Fruit fly (Drosophila melanogaster) whole organism, embryonic: ENCODE measurements around the gene caup.

Source experiments
- ATbp ChIP-seq: fragments of 200-800 bp; sonication (Bioruptor generic); optimal IDR thresholded peaks from 2 replicates; lab custom pipeline; 2017; ENCODE audit warnings: missing biosample characterization, mild to moderate bottlenecking, missing genetic modification characterization, missing genetic modification reagents
- CG12236 ChIP-seq: fragments of 200-800 bp; sonication (Bioruptor generic); optimal IDR thresholded peaks from 2 replicates; lab custom pipeline; 2016; ENCODE audit warnings: missing biosample characterization, missing genetic modification characterization
- CG1529 ChIP-seq: fragments of 200-800 bp; sonication (Bioruptor generic); optimal IDR thresholded peaks from 3 replicates; lab custom pipeline; 2018; ENCODE audit warnings: missing biosample characterization, missing genetic modification characterization
- CG17568 ChIP-seq: fragments of 200-800 bp; sonication (Bioruptor generic); optimal IDR thresholded peaks from 2 replicates; lab custom pipeline; 2018; ENCODE audit warnings: missing biosample characterization, mild to moderate bottlenecking, missing genetic modification characterization, moderate library complexity
- CG17829 ChIP-seq: fragments of 200-800 bp; optimal IDR thresholded peaks from 2 replicates; lab custom pipeline; 2019; ENCODE audit warnings: missing biosample characterization, mild to moderate bottlenecking, missing genetic modification characterization, moderate library complexity
- CG18262 ChIP-seq: fragments of 200-800 bp; optimal IDR thresholded peaks from 3 replicates; lab custom pipeline; 2019; ENCODE audit warnings: missing biosample characterization, mild to moderate bottlenecking, missing genetic modification characterization, moderate library complexity
- CG2202 ChIP-seq: fragments of 200-800 bp; sonication (Bioruptor generic); optimal IDR thresholded peaks from 2 replicates; lab custom pipeline; 2018; ENCODE audit warnings: missing biosample characterization, mild to moderate bottlenecking, missing genetic modification characterization
- CG2875 ChIP-seq: fragments of 200-800 bp; sonication (Bioruptor generic); optimal IDR thresholded peaks from 2 replicates; lab custom pipeline; 2017; ENCODE audit warnings: missing biosample characterization, mild to moderate bottlenecking, missing genetic modification characterization, missing genetic modification reagents
- CG3065 ChIP-seq: fragments of 200-800 bp; sonication (Bioruptor generic); optimal IDR thresholded peaks from 2 replicates; lab custom pipeline; 2016; ENCODE audit warnings: missing biosample characterization, missing genetic modification characterization
- CG4360 ChIP-seq: fragments of 200-800 bp; sonication (Bioruptor generic); IDR thresholded peaks from 2 replicates; pipeline ENCODE4 v1.3.6; 2022; ENCODE audit warnings: missing biosample characterization, missing genetic modification characterization
- CG4707 ChIP-seq: fragments of 200-800 bp; sonication (Bioruptor generic); optimal IDR thresholded peaks from 2 replicates; lab custom pipeline; 2018; ENCODE audit warnings: missing biosample characterization, mild to moderate bottlenecking, missing genetic modification characterization, moderate library complexity
- CG5245 ChIP-seq: fragments of 200-800 bp; sonication (Bioruptor generic); optimal IDR thresholded peaks from 3 replicates; lab custom pipeline; 2016; ENCODE audit warnings: missing biosample characterization, missing genetic modification characterization
- CG5953 ChIP-seq: fragments of 200-800 bp; sonication (Bioruptor generic); IDR thresholded peaks from 2 replicates; pipeline ENCODE4 v1.3.6; 2022; ENCODE audit warnings: missing biosample characterization, missing genetic modification characterization
- CG6689 ChIP-seq: fragments of 200-800 bp; sonication (Bioruptor generic); IDR thresholded peaks from 2 replicates; pipeline ENCODE4 v1.3.6; 2022; ENCODE audit warnings: missing biosample characterization, missing genetic modification characterization
- CG6813 ChIP-seq: fragments of 200-800 bp; sonication (Bioruptor generic); optimal IDR thresholded peaks from 2 replicates; lab custom pipeline; 2017; ENCODE audit warnings: missing biosample characterization, missing genetic modification characterization, mild to moderate bottlenecking, moderate library complexity, missing genetic modification reagents
- CG7963 ChIP-seq: fragments of 200-800 bp; sonication (Bioruptor generic); IDR thresholded peaks from 3 replicates; pipeline ENCODE4 v1.3.6; 2022; ENCODE audit warnings: missing biosample characterization, missing genetic modification characterization; ENCODE audit not compliant: partially characterized antibody
- CG8290 ChIP-seq, 3 experiments: fragments of 200-800 bp; sonication (Bioruptor generic); optimal IDR thresholded peaks; 2 replicates each; lab custom pipeline; 2016 to 2019; ENCODE audit warnings: missing biosample characterization in 3 of 3, missing genetic modification characterization in 3 of 3, mild to moderate bottlenecking in 2 of 3, moderate library complexity in 1 of 3
- CG9727 ChIP-seq: fragments of 200-800 bp; sonication (Bioruptor generic); optimal IDR thresholded peaks from 3 replicates; lab custom pipeline; 2017; ENCODE audit warnings: missing biosample characterization, mild to moderate bottlenecking, missing genetic modification characterization
- CrebB ChIP-seq: fragments of 200-800 bp; sonication (Bioruptor generic); optimal IDR thresholded peaks from 3 replicates; lab custom pipeline; 2018; ENCODE audit warnings: missing biosample characterization, mild to moderate bottlenecking, missing genetic modification characterization
- D ChIP-seq, 2 experiments: fragments of 200-800 bp in 1 of 2; fragments of >200 bp in 1 of 2; sonication (Bioruptor generic) in 1 of 2; optimal IDR thresholded peaks; 2 replicates in 1 of 2; 3 replicates in 1 of 2; lab custom pipeline; 2017; ENCODE audit warnings: mild to moderate bottlenecking in 1 of 2, missing biosample characterization in 1 of 2, missing genetic modification characterization in 1 of 2, missing genetic modification reagents in 1 of 2
- Fer2 ChIP-seq: fragments of 200-800 bp; sonication (Bioruptor generic); optimal IDR thresholded peaks from 2 replicates; lab custom pipeline; 2018; ENCODE audit warnings: missing biosample characterization, mild to moderate bottlenecking, missing genetic modification characterization, moderate library complexity
- GATAe ChIP-seq: fragments of 200-800 bp; sonication (Bioruptor generic); conservative IDR thresholded peaks from 2 replicates; pipeline ENCODE4 v1.3.6; 2022; ENCODE audit warnings: missing biosample characterization, missing genetic modification characterization
- Gsc ChIP-seq: fragments of 200-800 bp; sonication (Bioruptor generic); IDR thresholded peaks from 2 replicates; pipeline ENCODE4 v1.3.6; 2022; ENCODE audit warnings: missing biosample characterization, missing genetic modification characterization
- Jarid2 ChIP-seq: fragments of 200-800 bp; sonication (Bioruptor generic); optimal IDR thresholded peaks from 3 replicates; lab custom pipeline; 2017; ENCODE audit warnings: mild to moderate bottlenecking, missing biosample characterization, missing genetic modification reagents, missing genetic modification characterization
- Lhr ChIP-seq: fragments of 200-800 bp; sonication (Bioruptor generic); optimal IDR thresholded peaks from 3 replicates; lab custom pipeline; 2017; ENCODE audit warnings: mild to moderate bottlenecking, missing biosample characterization, missing genetic modification reagents, missing genetic modification characterization
- Med ChIP-seq: fragments of 200-800 bp; sonication (Bioruptor generic); peaks from one replicate; lab custom pipeline; 2016; ENCODE audit warnings: missing biosample characterization, missing genetic modification characterization, mild to moderate bottlenecking, inconsistent platforms, moderate library complexity
- Nf-YB ChIP-seq: fragments of 200-800 bp; sonication (Bioruptor generic); optimal IDR thresholded peaks from 3 replicates; lab custom pipeline; 2019; ENCODE audit warnings: missing biosample characterization, mild to moderate bottlenecking, missing genetic modification characterization, moderate library complexity
- Sry-δ ChIP-seq: fragments of 200-800 bp; sonication (Bioruptor generic); optimal IDR thresholded peaks from 2 replicates; lab custom pipeline; 2016; ENCODE audit warnings: missing biosample characterization, missing genetic modification characterization
- ac ChIP-seq: fragments of 200-800 bp; sonication (Bioruptor generic); optimal IDR thresholded peaks from 3 replicates; lab custom pipeline; 2017; ENCODE audit warnings: missing biosample characterization, mild to moderate bottlenecking, missing genetic modification characterization
- bowl ChIP-seq: fragments of 200-800 bp; sonication (Bioruptor generic); IDR thresholded peaks from 2 replicates; pipeline ENCODE4 v1.3.6; 2022; ENCODE audit warnings: missing biosample characterization, missing genetic modification characterization
- chm ChIP-seq: fragments of 200-800 bp; sonication (Bioruptor generic); IDR thresholded peaks from 2 replicates; pipeline ENCODE4 v1.3.6; 2022; ENCODE audit warnings: missing biosample characterization, missing genetic modification characterization
- ci ChIP-seq: fragments of 200-800 bp; sonication (Bioruptor generic); IDR thresholded peaks from 3 replicates; pipeline ENCODE4 v1.3.6; 2022; ENCODE audit warnings: missing biosample characterization, missing genetic modification characterization
- dmrt11E ChIP-seq: fragments of 200-800 bp; sonication (Bioruptor generic); optimal IDR thresholded peaks from 3 replicates; lab custom pipeline; 2018; ENCODE audit warnings: missing biosample characterization, mild to moderate bottlenecking, missing genetic modification characterization, moderate library complexity
- dysf ChIP-seq: fragments of 200-800 bp; sonication (Bioruptor generic); IDR thresholded peaks from 3 replicates; pipeline ENCODE4 v1.3.6; 2022; ENCODE audit warnings: missing biosample characterization, missing genetic modification characterization
- fd64A ChIP-seq: fragments of 200-800 bp; sonication (Bioruptor generic); optimal IDR thresholded peaks from 3 replicates; lab custom pipeline; 2018; ENCODE audit warnings: missing biosample characterization, mild to moderate bottlenecking, missing genetic modification characterization
- insv ChIP-seq, 2 experiments: fragments of 200-800 bp; sonication (Bioruptor generic); optimal IDR thresholded peaks; 3 replicates each; lab custom pipeline; 2016 to 2018; ENCODE audit warnings: missing biosample characterization in 2 of 2, missing genetic modification characterization in 2 of 2
- kni ChIP-seq: fragments of 200-800 bp; sonication (Bioruptor generic); optimal IDR thresholded peaks from 3 replicates; lab custom pipeline; 2017; ENCODE audit warnings: mild to moderate bottlenecking, missing biosample characterization, missing genetic modification reagents, missing genetic modification characterization
- lov ChIP-seq, 2 experiments: fragments of 200-800 bp in 1 of 2; fragments of >200 bp in 1 of 2; sonication (Bioruptor generic) in 1 of 2; IDR thresholded peaks in 1 of 2; optimal IDR thresholded peaks in 1 of 2; 2 replicates in 1 of 2; 3 replicates in 1 of 2; pipeline versions ENCODE4 v1.3.6 to Lab custom; 2017 to 2022; ENCODE audit warnings: missing biosample characterization in 1 of 2, missing genetic modification characterization in 1 of 2
- nerfin-1 ChIP-seq: fragments of 200-800 bp; sonication (Bioruptor generic); optimal IDR thresholded peaks from 3 replicates; lab custom pipeline; 2019; ENCODE audit warnings: missing biosample characterization, mild to moderate bottlenecking, missing genetic modification characterization, moderate library complexity
- pan ChIP-seq, 4 experiments: fragments of >200 bp in 3 of 4; fragments of 200-800 bp in 1 of 4; sonication (Bioruptor generic) in 1 of 4; optimal IDR thresholded peaks in 3 of 4; IDR thresholded peaks in 1 of 4; 2 replicates each; pipeline versions ENCODE4 v1.3.6 to Lab custom; 2017 to 2022; ENCODE audit warnings: missing biosample characterization in 2 of 4, missing genetic modification characterization in 2 of 4, mixed read lengths in 1 of 4
- pfk ChIP-seq: fragments of 200-800 bp; sonication (Bioruptor generic); optimal IDR thresholded peaks from 2 replicates; lab custom pipeline; 2018; ENCODE audit warnings: missing biosample characterization, mild to moderate bottlenecking, missing genetic modification characterization, moderate library complexity
- sc ChIP-seq, 3 experiments: fragments of >200 bp in 2 of 3; fragments of 200-800 bp in 1 of 3; sonication (Bioruptor generic) in 1 of 3; optimal IDR thresholded peaks; 2 replicates in 2 of 3; 3 replicates in 1 of 3; lab custom pipeline; 2017; ENCODE audit warnings: mild to moderate bottlenecking in 1 of 3, missing biosample characterization in 1 of 3, missing genetic modification characterization in 1 of 3, missing genetic modification reagents in 1 of 3
- sens-2 ChIP-seq: fragments of 200-800 bp; sonication (Bioruptor generic); IDR thresholded peaks from 2 replicates; pipeline ENCODE4 v1.3.6; 2022; ENCODE audit warnings: missing biosample characterization, missing genetic modification characterization
- so ChIP-seq: fragments of 200-800 bp; sonication (Bioruptor generic); IDR thresholded peaks from 3 replicates; pipeline ENCODE4 v1.3.6; 2022; ENCODE audit warnings: missing biosample characterization, missing genetic modification characterization
- tin ChIP-seq: fragments of 200-800 bp; sonication (Bioruptor generic); optimal IDR thresholded peaks from 3 replicates; lab custom pipeline; 2016; ENCODE audit warnings: missing biosample characterization, missing genetic modification characterization
- z ChIP-seq: fragments of 200-800 bp; sonication (Bioruptor generic); IDR thresholded peaks from 3 replicates; pipeline ENCODE4 v1.3.6; 2022; ENCODE audit warnings: missing biosample characterization, missing genetic modification characterization
- zfh2 ChIP-seq: fragments of 200-800 bp; sonication (Bioruptor generic); optimal IDR thresholded peaks from 2 replicates; lab custom pipeline; 2016; ENCODE audit warnings: missing biosample characterization, missing genetic modification characterization

Gene caup

dm6 chr3L:12606292-12606691 is 3.1 kb upstream of the caup start (continued):
- TF ChIP-seq Fer2 (tag; lab: Kevin White, UChicago) (no peak), lov (optimal IDR thresholded peaks at IDR 0.05; lab: Kevin White, UChicago) (no peak), lov (GFP tag; IDR thresholded peaks at IDR 0.05; lab: Robert Waterston, UW) (0 out of 3 replicates have a peak, but pooled peaks have one; percentile 22), CG2875 (GFP tag; lab: Kevin White, UChicago) (peak; percentile 51), CG4360 (GFP tag; lab: Robert Waterston, UW) (0 out of 2 replicates have a peak, but pooled peaks have one; percentile 33), pan (optimal IDR thresholded peaks at IDR 0.05; lab: Kevin White, UChicago) (no peak), pan (GFP tag; optimal IDR thresholded peaks at IDR 0.05 in 1 of 2, IDR thresholded peaks at IDR 0.05 in 1 of 2) (peak in 1 of 2 experiments; percentile 57), kni (GFP tag; lab: Kevin White, UChicago) (peak; percentile 91), dysf (GFP tag; lab: Robert Waterston, UW) (0 out of 3 replicates have a peak, but pooled peaks have one; percentile 35), fd64A (GFP tag; lab: Kevin White, UChicago) (peak; percentile 53), CG1529 (GFP tag; lab: Kevin White, UChicago) (peak; percentile 26), CG9727 (GFP tag; lab: Kevin White, UChicago) (peak; percentile 59), tin (GFP tag; lab: Kevin White, UChicago) (peak; percentile 1), CG8290 (GFP tag; optimal IDR thresholded peaks at IDR 0.05; lab: Kevin White, UChicago) (no peak), CG8290 (tag; optimal IDR thresholded peaks at IDR 0.05; lab: Kevin White, UChicago) (peak in 1 of 2 experiments; percentile 79), CG6689 (GFP tag; lab: Robert Waterston, UW) (peak; percentile 28; the same call in 1 of the 2 replicates), chm (GFP tag; lab: Robert Waterston, UW) (peak; percentile 74; the same call in 1 of the 2 replicates), CrebB (tag; lab: Kevin White, UChicago) (peak; percentile 56), Gsc (no peak), CG5245 (GFP tag; lab: Kevin White, UChicago) (no peak), CG3065 (GFP tag; lab: Kevin White, UChicago) (no peak), CG4707 (GFP tag; lab: Kevin White, UChicago) (peak; percentile 34), CG18262 (tag; lab: Kevin White, UChicago) (peak; percentile 39), CG17568 (GFP tag; lab: Kevin White, UChicago) (peak; percentile 73), sens-2 (GFP tag; lab: Robert Waterston, UW) (0 out of 2 replicates have a peak, but pooled peaks have one; percentile 10), ATbp (GFP tag; lab: Kevin White, UChicago) (peak; percentile 10), so (no peak), bowl (GFP tag; lab: Robert Waterston, UW) (no peak), nerfin-1 (tag; lab: Kevin White, UChicago) (peak; percentile 19), CG12236 (GFP tag; lab: Kevin White, UChicago) (peak; percentile 34), ci (GFP tag; lab: Robert Waterston, UW) (peak; percentile 26; the same call in 1 of the 3 replicates), Sry-δ (no peak), dmrt11E (tag; lab: Kevin White, UChicago) (peak; percentile 73), ac (peak; percentile 85), GATAe (GFP tag; lab: Robert Waterston, UW) (peak; percentile 81), CG5953 (no peak), pfk (peak; percentile 49), CG7963 (GFP tag; lab: Robert Waterston, UW) (no peak), zfh2 (no peak), Med (GFP tag; lab: Kevin White, UChicago) (peak; percentile 5), Lhr (GFP tag; lab: Kevin White, UChicago) (peak; percentile 27), CG2202 (tag; lab: Kevin White, UChicago) (peak; percentile 85), Jarid2 (GFP tag; lab: Kevin White, UChicago) (peak; percentile 2), sc (optimal IDR thresholded peaks at IDR 0.05; lab: Kevin White, UChicago) (no peak), sc (GFP tag; optimal IDR thresholded peaks at IDR 0.05; lab: Kevin White, UChicago) (peak; percentile 13), z (no peak), CG6813 (GFP tag; lab: Kevin White, UChicago) (peak; percentile 82), insv (GFP tag; optimal IDR thresholded peaks at IDR 0.05; lab: Kevin White, UChicago) (peak in 1 of 2 experiments; percentile 79), Nf-YB (GFP tag; lab: Kevin White, UChicago) (peak; percentile 90), CG17829 (tag; lab: Kevin White, UChicago) (peak; percentile 76), D (optimal IDR thresholded peaks at IDR 0.05; lab: Kevin White, UChicago) (no peak), D (GFP tag; optimal IDR thresholded peaks at IDR 0.05; lab: Kevin White, UChicago) (peak; percentile 13)
